Fruit fly (Drosophila melanogaster): ENCODE measurements around the gene Abp1.

The Abp1 gene

DNA sequence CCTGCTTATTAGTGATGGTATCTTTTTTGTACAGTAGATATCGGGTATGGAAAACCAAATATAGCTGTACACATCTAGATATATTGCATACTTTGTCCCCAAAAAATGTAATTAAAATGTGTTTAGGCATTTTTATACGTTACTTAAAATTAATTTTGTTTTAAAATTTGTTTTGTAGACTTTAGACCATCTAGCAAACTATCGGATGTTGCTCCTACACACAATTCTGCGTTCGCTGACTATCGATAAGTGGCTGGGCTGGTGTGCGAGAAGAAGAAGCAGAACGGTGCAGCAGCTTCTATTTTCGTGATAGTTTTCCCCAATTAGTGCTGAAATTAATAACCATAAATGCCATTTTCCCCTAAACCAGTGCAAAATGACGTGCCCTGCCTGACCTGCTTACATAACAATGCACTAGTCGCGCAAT lies 27.0 kb upstream of the Abp1 start, which contains the start of the genes Vps36 and Liprin-beta (continued):
- TF ChIP-seq slp2 (GFP tag; optimal IDR thresholded peaks at IDR 0.05), result peak; percentile 80
- TF ChIP-seq unc-4 (GFP tag; IDR thresholded peaks at IDR 0.05; ENCODE audit: partially characterized antibody), result peak; percentile 96
- TF ChIP-seq CG11398 (GFP tag; optimal IDR thresholded peaks at IDR 0.05), result peak; percentile 83
- TF ChIP-seq CG2875 (GFP tag; optimal IDR thresholded peaks at IDR 0.05), result peak; percentile 28
- TF ChIP-seq CG5180 (GFP tag; optimal IDR thresholded peaks at IDR 0.05), result no peak
- TF ChIP-seq grn (GFP tag; optimal IDR thresholded peaks at IDR 0.05), result no peak
- TF ChIP-seq tup (GFP tag; optimal IDR thresholded peaks at IDR 0.05), result peak; percentile 59
- no peak for TF ChIP-seq yki (optimal IDR thresholded peaks at IDR 0.05)
- peak; percentile 95 for TF ChIP-seq Sin3A (optimal IDR thresholded peaks at IDR 0.05)
- TF ChIP-seq CG31388 (GFP tag; optimal IDR thresholded peaks at IDR 0.05), result peak; percentile 50
- TF ChIP-seq CG9215 (GFP tag; IDR thresholded peaks at IDR 0.05), result peak; percentile 91
- peak; percentile 75 for TF ChIP-seq CG18011 (GFP tag; optimal IDR thresholded peaks at IDR 0.05)
- peak; percentile 91 for TF ChIP-seq CG12942 (GFP tag; optimal IDR thresholded peaks at IDR 0.05)
- TF ChIP-seq Hr78 (GFP tag; optimal IDR thresholded peaks at IDR 0.05), result no peak
- TF ChIP-seq mld (GFP tag; IDR thresholded peaks at IDR 0.05; ENCODE audit: partially characterized antibody), result peak; percentile 72; the same call in 1 of the 3 replicates
- TF ChIP-seq CG30403 (GFP tag; optimal IDR thresholded peaks at IDR 0.05), result peak; percentile 96
- no peak for TF ChIP-seq CG10431 (GFP tag; optimal IDR thresholded peaks at IDR 0.05)
- TF ChIP-seq CG11695 (GFP tag; IDR thresholded peaks at IDR 0.05), result peak; percentile 69; the same call in 2 of the 3 replicates
- TF ChIP-seq CG13775 (GFP tag; optimal IDR thresholded peaks at IDR 0.05), result peak; percentile 87
- peak; percentile 97 for TF ChIP-seq CG2120 (GFP tag; optimal IDR thresholded peaks at IDR 0.05)
- peak; percentile 61; the same call in 1 of the 2 replicates for TF ChIP-seq GATAe (GFP tag; conservative IDR thresholded peaks at IDR 0.05)
- TF ChIP-seq peb (GFP tag; IDR thresholded peaks at IDR 0.05), result peak; percentile 80
- TF ChIP-seq CG14965 (GFP tag; optimal IDR thresholded peaks at IDR 0.05; ENCODE audit: borderline replicate concordance), result peak; percentile 19
- TF ChIP-seq MTF-1 (GFP tag; optimal IDR thresholded peaks at IDR 0.05; ENCODE audit: borderline replicate concordance), result no peak
- TF ChIP-seq trem (tag; optimal IDR thresholded peaks at IDR 0.05), result peak; percentile 87
- TF ChIP-seq NfI (GFP tag; optimal IDR thresholded peaks at IDR 0.05), result no peak
- TF ChIP-seq bowl (GFP tag; IDR thresholded peaks at IDR 0.05), result 0 out of 2 replicates have a peak, but pooled peaks have one; percentile 15
- no peak for TF ChIP-seq Vsx1 (GFP tag; optimal IDR thresholded peaks at IDR 0.05)
- TF ChIP-seq CG6791 (GFP tag; IDR thresholded peaks at IDR 0.05; ENCODE audit: partially characterized antibody), result peak; percentile 92
- no peak for TF ChIP-seq Sry-β (GFP tag; optimal IDR thresholded peaks at IDR 0.05)
- TF ChIP-seq ase (GFP tag; IDR thresholded peaks at IDR 0.05), result peak; percentile 83
- TF ChIP-seq bigmax (GFP tag; optimal IDR thresholded peaks at IDR 0.05), result no peak
- TF ChIP-seq tin (GFP tag; optimal IDR thresholded peaks at IDR 0.05), result peak; percentile 89
- no peak for TF ChIP-seq CG15601 (tag; optimal IDR thresholded peaks at IDR 0.05)
- no peak for TF ChIP-seq B-H2 (GFP tag; optimal IDR thresholded peaks at IDR 0.05)
- no peak for TF ChIP-seq sr (GFP tag; IDR thresholded peaks at IDR 0.05)
- no peak for TF ChIP-seq CG3407 (GFP tag; optimal IDR thresholded peaks at IDR 0.05)
- no peak for TF ChIP-seq CG4854 (GFP tag; optimal IDR thresholded peaks at IDR 0.05)
- peak; percentile 77 for TF ChIP-seq Usf (GFP tag; optimal IDR thresholded peaks at IDR 0.05)
- TF ChIP-seq sima (GFP tag; optimal IDR thresholded peaks at IDR 0.05), result peak; percentile 12
- peak; percentile 92 for TF ChIP-seq CG9609 (GFP tag; optimal IDR thresholded peaks at IDR 0.05)
- no peak for TF ChIP-seq CG11723 (GFP tag; optimal IDR thresholded peaks at IDR 0.05)
- TF ChIP-seq gsb (GFP tag; IDR thresholded peaks at IDR 0.05), result peak; percentile 62
- peak; percentile 84 for TF ChIP-seq CG8089 (GFP tag; optimal IDR thresholded peaks at IDR 0.05)
- peak; percentile 77 for TF ChIP-seq jigr1 (GFP tag; IDR thresholded peaks at IDR 0.05)
- no peak for TF ChIP-seq Kr (GFP tag; optimal IDR thresholded peaks at IDR 0.05)
- peak; percentile 65 for TF ChIP-seq emc (GFP tag; optimal IDR thresholded peaks at IDR 0.05)
- TF ChIP-seq CG14014 (GFP tag; IDR thresholded peaks at IDR 0.05), result peak; percentile 88
- no peak for TF ChIP-seq Asciz (GFP tag; optimal IDR thresholded peaks at IDR 0.05)
- 0 out of 2 replicates have a peak, but pooled peaks have one; percentile 32 for TF ChIP-seq chm (GFP tag; IDR thresholded peaks at IDR 0.05)
- peak; percentile 87; the same call in 2 of the 3 replicates for TF ChIP-seq zen2 (GFP tag; IDR thresholded peaks at IDR 0.05; ENCODE audit: partially characterized antibody)

All from whole organism, embryonic.